Worm (Caenorhabditis elegans): ENCODE data around the gene nlr-1.

nlr-1 gene

DNA sequence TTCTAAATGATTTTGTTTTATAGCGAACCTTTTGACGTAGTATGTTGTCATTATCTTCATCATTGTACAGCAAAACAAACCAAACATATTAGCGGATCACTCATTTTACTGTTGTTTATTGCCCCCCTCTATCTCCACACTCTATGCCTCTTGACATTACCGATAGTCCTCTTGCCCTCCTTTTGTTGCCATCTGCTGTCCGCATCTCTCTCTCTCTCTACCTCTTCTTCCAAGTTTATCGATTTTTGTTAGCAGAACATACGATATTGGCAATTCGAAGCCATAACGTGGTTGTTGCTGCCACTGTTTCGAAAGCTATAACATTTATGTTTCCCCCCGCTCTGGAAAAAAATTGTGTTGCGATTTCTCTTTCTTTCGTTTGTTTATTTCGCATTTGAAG, 20.2 kb downstream of the nlr-1 start:
- TF ChIP-seq fkh-4 (tag; optimal IDR thresholded peaks at IDR 0.05; ENCODE audit: borderline replicate concordance) (no peak), lin-35 (GFP tag; optimal IDR thresholded peaks at IDR 0.05) (peak in 1 of 2 experiments; percentile 2), elt-3 (tag; optimal IDR thresholded peaks at IDR 0.05) (peak in 1 of 6 experiments; percentile 7), nhr-77 (tag; optimal IDR thresholded peaks at IDR 0.05) (no peak), rnt-1 (tag; optimal IDR thresholded peaks at IDR 0.05) (no peak), elt-2 (tag; optimal IDR thresholded peaks at IDR 0.05) (no peak), nhr-85 (tag) (peak; percentile 40), mep-1 (tag; optimal IDR thresholded peaks at IDR 0.05) (peak; percentile 9)

DNA sequence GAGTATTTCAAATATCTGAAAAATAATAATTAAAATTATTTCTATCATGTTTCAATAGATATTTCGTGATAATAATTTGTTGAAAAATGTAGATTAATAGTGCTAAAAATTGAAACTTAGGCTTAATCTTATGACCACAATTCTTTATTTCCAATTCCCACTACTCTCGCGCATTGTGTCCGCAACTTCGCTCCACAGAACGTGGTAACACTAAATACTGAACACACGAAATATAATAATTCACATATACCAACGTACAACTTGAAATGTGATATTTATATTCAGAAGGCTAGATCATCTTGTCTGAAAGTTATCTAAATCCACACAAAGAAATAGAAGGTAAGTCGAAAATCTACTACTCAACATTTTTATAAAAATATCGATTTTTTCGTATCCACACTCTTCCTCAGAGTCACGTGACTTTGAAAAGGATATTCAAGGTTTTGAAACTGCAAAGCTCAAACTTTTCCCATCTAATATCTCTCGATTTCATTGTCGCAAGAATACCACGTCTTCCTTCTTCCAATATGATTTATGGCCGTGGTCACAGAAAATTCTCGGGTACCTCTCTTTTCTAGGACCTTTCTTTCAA, 21.4 kb downstream of the nlr-1 start, which contains the start of gene eri-12:
eri-12 (plus strand) TSS at position 197 of the 592 bp plus-strand sequence.
- TF ChIP-seq blmp-1 (tag; optimal IDR thresholded peaks at IDR 0.05) (peak; percentile 2), mep-1 (tag; optimal IDR thresholded peaks at IDR 0.05) (peak; percentile 30), efl-1 (optimal IDR thresholded peaks at IDR 0.05) (peak in 1 of 2 experiments; percentile 56), efl-1 (GFP tag; optimal IDR thresholded peaks at IDR 0.05 in 1 of 2) (peak; percentile 44 to 89), elt-3 (tag; optimal IDR thresholded peaks at IDR 0.05) (no peak), rnt-1 (tag; optimal IDR thresholded peaks at IDR 0.05) (no peak), lir-3 (tag; optimal IDR thresholded peaks at IDR 0.05; ENCODE audit: poor library complexity) (no peak), fkh-10 (GFP tag; optimal IDR thresholded peaks at IDR 0.05) (no peak), tbx-2 (tag; optimal IDR thresholded peaks at IDR 0.05) (no peak), egl-27 (tag; optimal IDR thresholded peaks at IDR 0.05) (no peak), ztf-11 (tag; optimal IDR thresholded peaks at IDR 0.05) (no peak), pax-3 (tag; optimal IDR thresholded peaks at IDR 0.05) (no peak), C16A3.4 (tag; optimal IDR thresholded peaks at IDR 0.05) (no peak), sox-4 (tag; optimal IDR thresholded peaks at IDR 0.05) (no peak), lin-13 (GFP tag; optimal IDR thresholded peaks at IDR 0.05) (no peak), dsc-1 (tag; optimal IDR thresholded peaks at IDR 0.05) (no peak), lin-39 (tag; optimal IDR thresholded peaks at IDR 0.05) (no peak), nhr-85 (tag) (no peak), fkh-8 (tag; optimal IDR thresholded peaks at IDR 0.05) (no peak), nhr-11 (tag; optimal IDR thresholded peaks at IDR 0.05) (no peak), egl-13 (tag; optimal IDR thresholded peaks at IDR 0.05) (no peak), sptf-1 (tag; optimal IDR thresholded peaks at IDR 0.05) (no peak), lin-35 (GFP tag; optimal IDR thresholded peaks at IDR 0.05) (peak in 1 of 2 experiments; percentile 78), C34B4.2 (tag; optimal IDR thresholded peaks at IDR 0.05) (no peak), vab-15 (tag; optimal IDR thresholded peaks at IDR 0.05) (no peak), zag-1 (tag; optimal IDR thresholded peaks at IDR 0.05) (no peak), nhr-237 (tag; optimal IDR thresholded peaks at IDR 0.05) (no peak), grh-1 (GFP tag; IDR thresholded peaks at IDR 0.05) (no peak), jun-1 (tag; optimal IDR thresholded peaks at IDR 0.05) (no peak), lsy-2 (tag; optimal IDR thresholded peaks at IDR 0.05) (peak in 1 of 2 experiments; percentile 15), sup-37 (GFP tag; optimal IDR thresholded peaks at IDR 0.05) (no peak), alr-1 (tag; optimal IDR thresholded peaks at IDR 0.05; ENCODE audit: borderline replicate concordance) (no peak), efl-3 (GFP tag; optimal IDR thresholded peaks at IDR 0.05) (no peak), nhr-47 (tag; optimal IDR thresholded peaks at IDR 0.05) (no peak), mef-2 (tag; optimal IDR thresholded peaks at IDR 0.05) (no peak), skn-1 (tag; optimal IDR thresholded peaks at IDR 0.05) (no peak), dpl-1 (GFP tag; optimal IDR thresholded peaks at IDR 0.05) (peak in 2 of 3 experiments; percentile 44 to 71), hpl-2 (GFP tag; optimal IDR thresholded peaks at IDR 0.05) (no peak), nhr-28 (tag; optimal IDR thresholded peaks at IDR 0.05) (no peak), unc-62 (GFP tag; optimal IDR thresholded peaks at IDR 0.05) (no peak), unc-30 (tag; optimal IDR thresholded peaks at IDR 0.05) (no peak)

Data from whole organism, L1 larva.